Fruit fly (Drosophila melanogaster): Measurements from ENCODE around the gene CG12104.

- peak; percentile 69 for TF ChIP-seq Ets21C (GFP tag; optimal IDR thresholded peaks at IDR 0.05)
- peak; percentile 75 for TF ChIP-seq topi (GFP tag; optimal IDR thresholded peaks at IDR 0.05)
- TF ChIP-seq CG8632 (GFP tag; optimal IDR thresholded peaks at IDR 0.05): peak; percentile 81
- TF ChIP-seq esn (GFP tag; optimal IDR thresholded peaks at IDR 0.05): peak; percentile 88
- TF ChIP-seq Eip93F (GFP tag; optimal IDR thresholded peaks at IDR 0.05): peak; percentile 58
These were observed 44.2 kb downstream of the CG12104 start, which contains the start of the genes Pex10 and CG12099 for dm6 chr3L:1558178-1558788.
